Fruit fly (Drosophila melanogaster) whole organism, prepupa: ENCODE measurements around the gene CG16986.
A peak's percentile ranks its signal among the peaks of the same experiment; 100 is the strongest.

ENCODE experiments used
- Blimp-1 ChIP-seq: fragments of 200-800 bp; sonication (Bioruptor generic); optimal IDR thresholded peaks from 3 replicates; lab custom pipeline; 2017; ENCODE audit warnings: missing biosample characterization, missing genetic modification characterization, mild to moderate bottlenecking, moderate library complexity, missing genetic modification reagents
- CG11762 ChIP-seq: fragments of 200-800 bp; sonication (Bioruptor generic); optimal IDR thresholded peaks from 3 replicates; lab custom pipeline; 2016; ENCODE audit warnings: missing biosample characterization, missing genetic modification characterization; ENCODE audit not compliant: insufficient read depth
- CG15336 ChIP-seq: fragments of 200-800 bp; sonication (Bioruptor generic); IDR thresholded peaks from 2 replicates; pipeline ENCODE4 v1.3.6; 2022; ENCODE audit warnings: missing biosample characterization, missing genetic modification characterization
- CG1621 ChIP-seq: fragments of 200-800 bp; sonication (Bioruptor generic); optimal IDR thresholded peaks from 3 replicates; lab custom pipeline; 2018; ENCODE audit warnings: missing biosample characterization, mild to moderate bottlenecking, missing genetic modification characterization
- CG32006 ChIP-seq: fragments of 200-800 bp; sonication (Bioruptor generic); optimal IDR thresholded peaks from 3 replicates; lab custom pipeline; 2017; ENCODE audit warnings: missing biosample characterization, mild to moderate bottlenecking, missing genetic modification characterization
- CG34406 ChIP-seq: fragments of 200-800 bp; sonication (Bioruptor generic); optimal IDR thresholded peaks from 3 replicates; lab custom pipeline; 2016; ENCODE audit warnings: missing biosample characterization, missing genetic modification characterization
- CG3919 ChIP-seq: fragments of 200-800 bp; sonication (Bioruptor generic); optimal IDR thresholded peaks from 3 replicates; lab custom pipeline; 2016; ENCODE audit warnings: missing biosample characterization, missing genetic modification characterization
- CG4318 ChIP-seq: fragments of 200-800 bp; sonication (Bioruptor generic); optimal IDR thresholded peaks from 3 replicates; lab custom pipeline; 2017; ENCODE audit warnings: missing biosample characterization, mild to moderate bottlenecking, missing genetic modification characterization
- CG6276 ChIP-seq: fragments of 200-800 bp; sonication (Bioruptor generic); optimal IDR thresholded peaks from 2 replicates; lab custom pipeline; 2017; ENCODE audit warnings: missing biosample characterization, mild to moderate bottlenecking, missing genetic modification characterization
- CG6792 ChIP-seq: fragments of 200-800 bp; sonication (Bioruptor generic); optimal IDR thresholded peaks from 3 replicates; lab custom pipeline; 2016; ENCODE audit warnings: missing biosample characterization, missing genetic modification characterization
- CG6808 ChIP-seq: fragments of 200-800 bp; sonication (Bioruptor generic); optimal IDR thresholded peaks from 3 replicates; lab custom pipeline; 2017; ENCODE audit warnings: missing biosample characterization, missing genetic modification characterization, mild to moderate bottlenecking, moderate library complexity, missing genetic modification reagents
- CG7368 ChIP-seq: fragments of 200-800 bp; sonication (Bioruptor generic); optimal IDR thresholded peaks from 3 replicates; lab custom pipeline; 2016; ENCODE audit warnings: missing biosample characterization, missing genetic modification characterization
- CG8119 ChIP-seq: fragments of 200-800 bp; sonication (Bioruptor generic); IDR thresholded peaks from 3 replicates; pipeline ENCODE4 v1.3.6; 2022; ENCODE audit warnings: missing biosample characterization, missing genetic modification characterization
- CG8632 ChIP-seq: fragments of 200-800 bp; sonication (Bioruptor generic); optimal IDR thresholded peaks from 3 replicates; lab custom pipeline; 2016; ENCODE audit warnings: missing biosample characterization, missing genetic modification characterization
- Eip78C ChIP-seq: fragments of 200-800 bp; sonication (Bioruptor generic); peaks from one replicate; lab custom pipeline; 2016; ENCODE audit warnings: missing biosample characterization, missing genetic modification characterization
- Ets21C ChIP-seq: fragments of 200-800 bp; sonication (Bioruptor generic); optimal IDR thresholded peaks from 3 replicates; lab custom pipeline; 2016; ENCODE audit warnings: missing biosample characterization, missing genetic modification characterization
- Ets96B ChIP-seq: fragments of 200-800 bp; optimal IDR thresholded peaks from 2 replicates; lab custom pipeline; 2019; ENCODE audit warnings: missing biosample characterization, mild to moderate bottlenecking, missing genetic modification characterization, moderate library complexity
- Gug ChIP-seq: fragments of 200-800 bp; sonication (Bioruptor generic); IDR thresholded peaks from 2 replicates; pipeline ENCODE4 v1.3.6; 2022; ENCODE audit warnings: missing biosample characterization, missing genetic modification characterization
- Hr38 ChIP-seq: sonication (Bioruptor generic); optimal IDR thresholded peaks from 2 replicates; lab custom pipeline; 2016; ENCODE audit warnings: missing biosample characterization, missing genetic modification characterization
- Hr39 ChIP-seq: fragments of 200-800 bp; sonication (Bioruptor generic); optimal IDR thresholded peaks from 2 replicates; lab custom pipeline; 2016; ENCODE audit warnings: missing biosample characterization, missing genetic modification characterization
- Hr4 ChIP-seq: fragments of 200-800 bp; sonication (Bioruptor generic); optimal IDR thresholded peaks from 3 replicates; lab custom pipeline; 2016; ENCODE audit warnings: missing biosample characterization, missing genetic modification characterization
- Lpt ChIP-seq: fragments of 200-800 bp; sonication (Bioruptor generic); optimal IDR thresholded peaks from 3 replicates; lab custom pipeline; 2016; ENCODE audit warnings: missing biosample characterization, missing genetic modification characterization
- Met ChIP-seq: fragments of 200-800 bp; sonication (Bioruptor generic); optimal IDR thresholded peaks from 3 replicates; lab custom pipeline; 2016; ENCODE audit warnings: missing biosample characterization, missing genetic modification characterization
- OdsH ChIP-seq: fragments of 200-800 bp; sonication (Bioruptor generic); optimal IDR thresholded peaks from 3 replicates; lab custom pipeline; 2016; ENCODE audit warnings: missing biosample characterization, missing genetic modification characterization
- Smox ChIP-seq: fragments of 200-800 bp; sonication (Bioruptor generic); optimal IDR thresholded peaks from 3 replicates; lab custom pipeline; 2016; ENCODE audit warnings: missing biosample characterization, missing genetic modification characterization
- Sox102F ChIP-seq: fragments of 200-800 bp; sonication (Bioruptor generic); optimal IDR thresholded peaks from 2 replicates; lab custom pipeline; 2016; ENCODE audit warnings: missing biosample characterization, mild to moderate bottlenecking, missing genetic modification characterization
- Sox14 ChIP-seq: fragments of 200-800 bp; sonication (Bioruptor generic); optimal IDR thresholded peaks from 3 replicates; lab custom pipeline; 2016; ENCODE audit warnings: missing biosample characterization, missing genetic modification characterization
- achi ChIP-seq: fragments of 200-800 bp; sonication (Bioruptor generic); optimal IDR thresholded peaks from 3 replicates; lab custom pipeline; 2016; ENCODE audit warnings: missing biosample characterization, missing genetic modification characterization
- dac ChIP-seq: fragments of 200-800 bp; sonication (Bioruptor generic); optimal IDR thresholded peaks from 2 replicates; lab custom pipeline; 2017; ENCODE audit warnings: missing biosample characterization, mild to moderate bottlenecking, missing genetic modification characterization
- dsx ChIP-seq: fragments of 200-800 bp; optimal IDR thresholded peaks from 3 replicates; lab custom pipeline; 2019; ENCODE audit warnings: missing biosample characterization, mild to moderate bottlenecking, missing genetic modification characterization, moderate library complexity; ENCODE audit not compliant: poor library complexity, severe bottlenecking
- eg ChIP-seq: fragments of 200-800 bp; sonication (Bioruptor generic); IDR thresholded peaks from 3 replicates; pipeline ENCODE4 v1.3.6; 2022; ENCODE audit warnings: missing biosample characterization, missing genetic modification characterization
- esn ChIP-seq: fragments of 200-800 bp; sonication (Bioruptor generic); optimal IDR thresholded peaks from 2 replicates; lab custom pipeline; 2016; ENCODE audit warnings: missing biosample characterization, mild to moderate bottlenecking, missing genetic modification characterization, moderate library complexity
- fd59A ChIP-seq: fragments of 200-800 bp; sonication (Bioruptor generic); optimal IDR thresholded peaks from 2 replicates; lab custom pipeline; 2017; ENCODE audit warnings: missing biosample characterization, mild to moderate bottlenecking, missing genetic modification characterization, missing genetic modification reagents
- fkh ChIP-seq: fragments of 200-800 bp; sonication (Bioruptor generic); optimal IDR thresholded peaks from 3 replicates; lab custom pipeline; 2017; ENCODE audit warnings: missing biosample characterization, mild to moderate bottlenecking, missing genetic modification characterization, moderate library complexity
- net ChIP-seq: fragments of 200-800 bp; sonication (Bioruptor generic); optimal IDR thresholded peaks from 3 replicates; lab custom pipeline; 2016; ENCODE audit warnings: missing biosample characterization, missing genetic modification characterization
- pdm3 ChIP-seq: fragments of 200-800 bp; sonication (Bioruptor generic); optimal IDR thresholded peaks from 3 replicates; lab custom pipeline; 2016; ENCODE audit warnings: missing biosample characterization, missing genetic modification characterization
- salr ChIP-seq, 2 experiments: fragments of 200-800 bp; sonication (Bioruptor generic); optimal IDR thresholded peaks; 3 replicates each; lab custom pipeline; 2016 to 2018; ENCODE audit warnings: missing biosample characterization in 2 of 2, missing genetic modification characterization in 2 of 2, mild to moderate bottlenecking in 1 of 2
- ss ChIP-seq, 2 experiments: fragments of 200-800 bp; sonication (Bioruptor generic); optimal IDR thresholded peaks; 2 replicates in 1 of 2; 3 replicates in 1 of 2; lab custom pipeline; 2017 to 2018; ENCODE audit warnings: mild to moderate bottlenecking in 2 of 2, missing biosample characterization in 2 of 2, missing genetic modification characterization in 2 of 2, moderate library complexity in 1 of 2
- svp ChIP-seq: fragments of 200-800 bp; sonication (Bioruptor generic); peaks from one replicate; lab custom pipeline; 2016; ENCODE audit warnings: missing biosample characterization, missing genetic modification characterization
- topi ChIP-seq: fragments of 200-800 bp; sonication (Bioruptor generic); optimal IDR thresholded peaks from 3 replicates; lab custom pipeline; 2016; ENCODE audit warnings: missing biosample characterization, missing genetic modification characterization
- vri ChIP-seq: fragments of 200-800 bp; sonication (Bioruptor generic); optimal IDR thresholded peaks from 3 replicates; lab custom pipeline; 2016; ENCODE audit warnings: missing biosample characterization, mild to moderate bottlenecking, missing genetic modification characterization

The CG16986 gene

dm6 chr3L:2575240-2575639, 24.9 kb upstream of the CG16986 start (continued):
- TF ChIP-seq Lpt (GFP tag; lab: Kevin White, UChicago) (peak; percentile 18), CG8119 (GFP tag; lab: Robert Waterston, UW) (peak; percentile 65), Sox14 (GFP tag; lab: Kevin White, UChicago) (no peak), Gug (no peak), CG6276 (GFP tag; lab: Kevin White, UChicago) (peak; percentile 35), CG34406 (peak; percentile 10), vri (no peak), Hr39 (GFP tag; lab: Kevin White, UChicago) (peak; percentile 6), CG6808 (GFP tag; lab: Kevin White, UChicago) (peak; percentile 19), Sox102F (GFP tag; lab: Kevin White, UChicago) (no peak), CG1621 (tag; lab: Kevin White, UChicago) (no peak), CG8632 (GFP tag; lab: Kevin White, UChicago) (no peak), esn (GFP tag; lab: Kevin White, UChicago) (no peak), eg (GFP tag; lab: Robert Waterston, UW) (peak; percentile 56), topi (GFP tag; lab: Kevin White, UChicago) (peak; percentile 53), fkh (peak; percentile 17), CG4318 (GFP tag; lab: Kevin White, UChicago) (peak; percentile 10), Ets96B (tag; lab: Kevin White, UChicago) (peak; percentile 39), CG11762 (GFP tag; lab: Kevin White, UChicago) (peak; percentile 43), ss (GFP tag; optimal IDR thresholded peaks at IDR 0.05; lab: Kevin White, UChicago) (no peak), salr (GFP tag; optimal IDR thresholded peaks at IDR 0.05; lab: Kevin White, UChicago) (peak in 1 of 2 experiments; percentile 5), dsx (GFP tag; lab: Kevin White, UChicago) (peak; percentile 14), CG7368 (GFP tag; lab: Kevin White, UChicago) (peak; percentile 44), CG15336 (GFP tag; lab: Robert Waterston, UW) (peak; percentile 72), dac (GFP tag; lab: Kevin White, UChicago) (no peak)

- TF ChIP-seq Ets96B (tag; lab: Kevin White, UChicago) (peak; percentile 1), Sox14 (GFP tag; lab: Kevin White, UChicago) (no peak), CG1621 (tag; lab: Kevin White, UChicago) (no peak), CG6276 (GFP tag; lab: Kevin White, UChicago) (peak; percentile 1), CG8119 (GFP tag; lab: Robert Waterston, UW) (0 out of 3 replicates have a peak, but pooled peaks have one; percentile 18), CG32006 (GFP tag; lab: Kevin White, UChicago) (peak; percentile 7), Hr38 (GFP tag; lab: Kevin White, UChicago) (no peak), achi (GFP tag; lab: Kevin White, UChicago) (no peak), dsx (GFP tag; lab: Kevin White, UChicago) (peak; percentile 24), dac (GFP tag; lab: Kevin White, UChicago) (no peak), vri (peak; percentile 6), Hr39 (GFP tag; lab: Kevin White, UChicago) (no peak), Smox (GFP tag; lab: Kevin White, UChicago) (peak; percentile 21), CG34406 (no peak), Eip78C (GFP tag; lab: Kevin White, UChicago) (peak; percentile 83), CG4318 (GFP tag; lab: Kevin White, UChicago) (no peak), CG6792 (no peak), pdm3 (GFP tag; lab: Kevin White, UChicago) (peak; percentile 24), CG3919 (GFP tag; lab: Kevin White, UChicago) (no peak), Hr4 (GFP tag; lab: Kevin White, UChicago) (peak; percentile 15), CG15336 (GFP tag; lab: Robert Waterston, UW) (no peak), net (GFP tag; lab: Kevin White, UChicago) (peak; percentile 15), Ets21C (GFP tag; lab: Kevin White, UChicago) (no peak), CG8632 (GFP tag; lab: Kevin White, UChicago) (no peak), topi (GFP tag; lab: Kevin White, UChicago) (peak; percentile 1), fd59A (no peak), svp (no peak), OdsH (GFP tag; lab: Kevin White, UChicago) (peak; percentile 3), Sox102F (GFP tag; lab: Kevin White, UChicago) (peak; percentile 7), Blimp-1 (no peak), Met (GFP tag; lab: Kevin White, UChicago) (peak; percentile 28)
- TF ChIP-seq, all 60 proteins: peak for 15
These were observed 22.9 kb upstream of the CG16986 start for dm6 chr3L:2577096-2577831.
